Fruit fly (Drosophila melanogaster): ENCODE data around the gene CG15824.

CG15824 gene

dm6 chr2L:850727-851257 is 34.1 kb downstream of the CG15824 start, which contains the start of gene drongo:
TSS of gene drongo (minus strand) at chr2L:851071.
- TF ChIP-seq CG14655 (GFP tag; optimal IDR thresholded peaks at IDR 0.05) (no peak), CG13204 (GFP tag; optimal IDR thresholded peaks at IDR 0.05) (peak; percentile 48), CG34367 (tag; optimal IDR thresholded peaks at IDR 0.05) (no peak), CG32121 (GFP tag; IDR thresholded peaks at IDR 0.05) (peak; percentile 16; the same call in 1 of the 2 replicates), CG4496 (GFP tag; IDR thresholded peaks at IDR 0.05) (peak; percentile 74), gl (tag; optimal IDR thresholded peaks at IDR 0.05) (peak; percentile 13), Snoo (tag; optimal IDR thresholded peaks at IDR 0.05) (peak; percentile 14), CG17806 (tag; optimal IDR thresholded peaks at IDR 0.05) (no peak), CG8301 (tag; optimal IDR thresholded peaks at IDR 0.05) (no peak), EcR (GFP tag; optimal IDR thresholded peaks at IDR 0.05) (peak; percentile 53), D1 (tag; optimal IDR thresholded peaks at IDR 0.05) (no peak), rn (GFP tag; IDR thresholded peaks at IDR 0.05) (no peak), CG10348 (GFP tag; IDR thresholded peaks at IDR 0.05) (no peak), CG12605 (GFP tag; IDR thresholded peaks at IDR 0.05) (peak; percentile 77), Ets98B (GFP tag; IDR thresholded peaks at IDR 0.05) (peak; percentile 64; the same call in 1 of the 2 replicates), fd96Ca (GFP tag; IDR thresholded peaks at IDR 0.05) (no peak; the same call in 2 of the 3 replicates), CG8159 (tag; optimal IDR thresholded peaks at IDR 0.05) (peak; percentile 7), CG9948 (tag; optimal IDR thresholded peaks at IDR 0.05) (no peak), CG15710 (tag; optimal IDR thresholded peaks at IDR 0.05) (peak; percentile 7), Pif1A (GFP tag; optimal IDR thresholded peaks at IDR 0.05) (no peak), Pif1B (GFP tag; optimal IDR thresholded peaks at IDR 0.05) (no peak)

- TF ChIP-seq CG34367 (tag; optimal IDR thresholded peaks at IDR 0.05) (no peak), fd96Ca (GFP tag; IDR thresholded peaks at IDR 0.05) (no peak), CG13204 (GFP tag; optimal IDR thresholded peaks at IDR 0.05) (peak; percentile 68), CG4496 (GFP tag; IDR thresholded peaks at IDR 0.05) (no peak)
These were observed 35.0 kb downstream of the CG15824 start for dm6 chr2L:849787-850512.

dm6 chr2L:849138-849744 is 35.7 kb downstream of the CG15824 start:
- TF ChIP-seq CG4496 (GFP tag; IDR thresholded peaks at IDR 0.05) (no peak), Pif1A (GFP tag; optimal IDR thresholded peaks at IDR 0.05) (no peak), EcR (GFP tag; optimal IDR thresholded peaks at IDR 0.05) (peak; percentile 43), Snoo (tag; optimal IDR thresholded peaks at IDR 0.05) (no peak), D1 (tag; optimal IDR thresholded peaks at IDR 0.05) (no peak)

dm6 chr2L:847988-848622 is 36.8 kb downstream of the CG15824 start:
- peak; percentile 51 for TF ChIP-seq Ets98B (GFP tag; IDR thresholded peaks at IDR 0.05)
- no peak for TF ChIP-seq D1 (tag; optimal IDR thresholded peaks at IDR 0.05)
- peak; percentile 78 for TF ChIP-seq gl (tag; optimal IDR thresholded peaks at IDR 0.05)
- TF ChIP-seq Pif1B (GFP tag; optimal IDR thresholded peaks at IDR 0.05) = peak; percentile 75
- TF ChIP-seq EcR (GFP tag; optimal IDR thresholded peaks at IDR 0.05) = peak; percentile 80
- peak; percentile 63 for TF ChIP-seq CG9948 (tag; optimal IDR thresholded peaks at IDR 0.05)
- peak; percentile 79 for TF ChIP-seq Pif1A (GFP tag; optimal IDR thresholded peaks at IDR 0.05)
- peak; percentile 72 for TF ChIP-seq CG8159 (tag; optimal IDR thresholded peaks at IDR 0.05)
- peak; percentile 61 for TF ChIP-seq CG15710 (tag; optimal IDR thresholded peaks at IDR 0.05)
- peak; percentile 46; the same call in 1 of the 3 replicates for TF ChIP-seq fd96Ca (GFP tag; IDR thresholded peaks at IDR 0.05)
- TF ChIP-seq CG17806 (tag; optimal IDR thresholded peaks at IDR 0.05) = peak; percentile 71
- TF ChIP-seq CG34367 (tag; optimal IDR thresholded peaks at IDR 0.05) = peak; percentile 54
- TF ChIP-seq CG14655 (GFP tag; optimal IDR thresholded peaks at IDR 0.05) = peak; percentile 78
- TF ChIP-seq CG8301 (tag; optimal IDR thresholded peaks at IDR 0.05) = peak; percentile 55
- no peak; the same call in 1 of the 2 replicates for TF ChIP-seq CG32121 (GFP tag; IDR thresholded peaks at IDR 0.05)
- peak; percentile 42 for TF ChIP-seq CG12605 (GFP tag; IDR thresholded peaks at IDR 0.05)
- no peak for TF ChIP-seq CG10348 (GFP tag; IDR thresholded peaks at IDR 0.05)
- TF ChIP-seq rn (GFP tag; IDR thresholded peaks at IDR 0.05) = 0 out of 2 replicates have a peak, but pooled peaks have one; percentile 27
- peak; percentile 80 for TF ChIP-seq Snoo (tag; optimal IDR thresholded peaks at IDR 0.05)
- TF ChIP-seq CG13204 (GFP tag; optimal IDR thresholded peaks at IDR 0.05) = peak; percentile 90
- TF ChIP-seq CG4496 (GFP tag; IDR thresholded peaks at IDR 0.05) = peak; percentile 77

dm6 chr2L:847189-847987 is 37.6 kb downstream of the CG15824 start:
- TF ChIP-seq CG8159 (tag; optimal IDR thresholded peaks at IDR 0.05) (peak; percentile 49), CG32121 (GFP tag; IDR thresholded peaks at IDR 0.05) (no peak), CG13204 (GFP tag; optimal IDR thresholded peaks at IDR 0.05) (no peak), Pif1A (GFP tag; optimal IDR thresholded peaks at IDR 0.05) (peak; percentile 41), CG4496 (GFP tag; IDR thresholded peaks at IDR 0.05) (peak; percentile 38; the same call in 2 of the 3 replicates), Pif1B (GFP tag; optimal IDR thresholded peaks at IDR 0.05) (peak; percentile 40), EcR (GFP tag; optimal IDR thresholded peaks at IDR 0.05) (no peak), gl (tag; optimal IDR thresholded peaks at IDR 0.05) (no peak), CG8301 (tag; optimal IDR thresholded peaks at IDR 0.05) (peak; percentile 67), rn (GFP tag; IDR thresholded peaks at IDR 0.05) (no peak), CG15710 (tag; optimal IDR thresholded peaks at IDR 0.05) (peak; percentile 45), CG17806 (tag; optimal IDR thresholded peaks at IDR 0.05) (peak; percentile 34), fd96Ca (GFP tag; IDR thresholded peaks at IDR 0.05) (no peak), Ets98B (GFP tag; IDR thresholded peaks at IDR 0.05) (no peak; the same call in 1 of the 2 replicates), CG10348 (GFP tag; IDR thresholded peaks at IDR 0.05) (no peak), CG34367 (tag; optimal IDR thresholded peaks at IDR 0.05) (no peak), CG14655 (GFP tag; optimal IDR thresholded peaks at IDR 0.05) (peak; percentile 83), CG12605 (GFP tag; IDR thresholded peaks at IDR 0.05) (peak; percentile 53; the same call in 1 of the 2 replicates), D1 (tag; optimal IDR thresholded peaks at IDR 0.05) (no peak), CG9948 (tag; optimal IDR thresholded peaks at IDR 0.05) (peak; percentile 42), Snoo (tag; optimal IDR thresholded peaks at IDR 0.05) (peak; percentile 28)
